Worm (Caenorhabditis elegans) whole organism, late embryonic: ENCODE measurements around the gene cest-35.1.

Source experiments
- che-1 ChIP-seq: sonication (generic microtip); optimal IDR thresholded peaks from 2 replicates; lab custom pipeline; 2016; ENCODE audit warnings: mild to moderate bottlenecking, missing genetic modification characterization, missing compliant biosample characterization
- tbx-7 ChIP-seq: sonication (generic microtip); optimal IDR thresholded peaks from 2 replicates; lab custom pipeline; 2016; ENCODE audit warnings: missing genotype, missing genetic modification characterization, missing compliant biosample characterization
- unc-55 ChIP-seq: sonication (generic microtip); optimal IDR thresholded peaks from 2 replicates; lab custom pipeline; 2017; ENCODE audit warnings: missing biosample characterization, missing genetic modification reagents, missing genetic modification characterization

- TF ChIP-seq tbx-7 (tag; lab: Kevin White, UChicago) (no peak), unc-55 (GFP tag; lab: Kevin White, UChicago) (no peak), che-1 (no peak)
Measured at ce11 chrV:5287273-5287672, 44.3 kb upstream of the cest-35.1 start, which contains the start of gene Y49G5A.1.
